Fruit fly (Drosophila melanogaster): Measurements from ENCODE around the gene CG17982.

dm6 chrX:8135420-8135874, 8.2 kb downstream of the CG17982 start, which contains the start of the genes cyr and CG2120:
- no peak for TF ChIP-seq CG8478 (optimal IDR thresholded peaks at IDR 0.05)
- no peak for TF ChIP-seq CTCF (optimal IDR thresholded peaks at IDR 0.05)
